Fruit fly (Drosophila melanogaster) whole organism, embryonic: ENCODE measurements around the gene Ufd1.

Experiments used
- Aef1 ChIP-seq: fragments of 200-800 bp; sonication (Bioruptor generic); IDR thresholded peaks from 3 replicates; pipeline ENCODE4 v1.3.6; 2022; ENCODE audit warnings: missing biosample characterization, missing genetic modification characterization
- Bdp1 ChIP-seq: fragments of 200-800 bp; sonication (Bioruptor generic); optimal IDR thresholded peaks from 3 replicates; lab custom pipeline; 2016; ENCODE audit warnings: missing biosample characterization, missing genetic modification characterization
- CG11085 ChIP-seq: fragments of 200-800 bp; sonication (Bioruptor generic); IDR thresholded peaks from 2 replicates; pipeline ENCODE4 v1.3.6; 2022; ENCODE audit warnings: missing biosample characterization, missing genetic modification characterization
- CG11723 ChIP-seq: fragments of 200-800 bp; sonication (Bioruptor generic); optimal IDR thresholded peaks from 2 replicates; lab custom pipeline; 2017; ENCODE audit warnings: missing biosample characterization, mild to moderate bottlenecking, missing genetic modification characterization
- CG12299 ChIP-seq: fragments of 200-800 bp; sonication (Bioruptor generic); optimal IDR thresholded peaks from 2 replicates; lab custom pipeline; 2018; ENCODE audit warnings: missing biosample characterization, mild to moderate bottlenecking, missing genetic modification characterization
- CG1233 ChIP-seq: fragments of 200-800 bp; sonication (Bioruptor generic); optimal IDR thresholded peaks from 4 replicates; lab custom pipeline; 2018; ENCODE audit warnings: missing biosample characterization, mild to moderate bottlenecking, missing genetic modification characterization
- CG12659 ChIP-seq: fragments of 200-800 bp; sonication (Bioruptor generic); optimal IDR thresholded peaks from 3 replicates; lab custom pipeline; 2017; ENCODE audit warnings: mild to moderate bottlenecking, missing biosample characterization, missing genetic modification reagents, missing genetic modification characterization
- CG12769 ChIP-seq: fragments of 200-800 bp; sonication (Bioruptor generic); optimal IDR thresholded peaks from 2 replicates; lab custom pipeline; 2019; ENCODE audit warnings: missing biosample characterization, mild to moderate bottlenecking, missing genetic modification characterization, moderate library complexity
- CG13424 ChIP-seq: fragments of 200-800 bp; sonication (Bioruptor generic); optimal IDR thresholded peaks from 2 replicates; lab custom pipeline; 2019; ENCODE audit warnings: missing biosample characterization, mild to moderate bottlenecking, missing genetic modification characterization, moderate library complexity
- CG13624 ChIP-seq: fragments of 200-800 bp; sonication (Bioruptor generic); optimal IDR thresholded peaks from 2 replicates; lab custom pipeline; 2016; ENCODE audit warnings: missing biosample characterization, missing genetic modification characterization
- CG13775 ChIP-seq: fragments of 200-800 bp; sonication (Bioruptor generic); optimal IDR thresholded peaks from 3 replicates; lab custom pipeline; 2017; ENCODE audit warnings: missing biosample characterization, mild to moderate bottlenecking, missing genetic modification characterization
- CG14014 ChIP-seq: fragments of 200-800 bp; sonication (Bioruptor generic); IDR thresholded peaks from 2 replicates; pipeline ENCODE4 v1.3.6; 2022; ENCODE audit warnings: missing biosample characterization, missing genetic modification characterization
- CG14667 ChIP-seq: fragments of 200-800 bp; sonication (Bioruptor generic); IDR thresholded peaks from 2 replicates; pipeline ENCODE4 v1.3.6; 2022; ENCODE audit warnings: missing biosample characterization, missing genetic modification characterization
- CG1603 ChIP-seq: fragments of 200-800 bp; sonication (Bioruptor generic); optimal IDR thresholded peaks from 2 replicates; lab custom pipeline; 2019; ENCODE audit warnings: missing biosample characterization, mild to moderate bottlenecking, missing genetic modification characterization, moderate library complexity
- CG17328 ChIP-seq: fragments of 200-800 bp; sonication (Bioruptor generic); IDR thresholded peaks from 2 replicates; pipeline ENCODE4 v1.3.6; 2022; ENCODE audit warnings: missing biosample characterization, missing genetic modification characterization
- CG17568 ChIP-seq: fragments of 200-800 bp; sonication (Bioruptor generic); optimal IDR thresholded peaks from 2 replicates; lab custom pipeline; 2018; ENCODE audit warnings: missing biosample characterization, mild to moderate bottlenecking, missing genetic modification characterization, moderate library complexity
- CG1832 ChIP-seq: fragments of 200-800 bp; sonication (Bioruptor generic); optimal IDR thresholded peaks from 2 replicates; lab custom pipeline; 2017; ENCODE audit warnings: missing biosample characterization, mild to moderate bottlenecking, missing genetic modification characterization, inconsistent platforms
- CG18476 ChIP-seq: fragments of 200-800 bp; sonication (Bioruptor generic); optimal IDR thresholded peaks from 2 replicates; lab custom pipeline; 2016; ENCODE audit warnings: missing biosample characterization, mild to moderate bottlenecking, missing genetic modification characterization
- CG32767 ChIP-seq: fragments of 200-800 bp; sonication (Bioruptor generic); IDR thresholded peaks from 2 replicates; pipeline ENCODE4 v1.3.6; 2022; ENCODE audit warnings: missing biosample characterization, missing genetic modification characterization
- CG33213 ChIP-seq: fragments of 200-800 bp; sonication (Bioruptor generic); optimal IDR thresholded peaks from 3 replicates; lab custom pipeline; 2016; ENCODE audit warnings: missing biosample characterization, missing genetic modification characterization
- CG4282 ChIP-seq: fragments of 200-800 bp; sonication (Bioruptor generic); optimal IDR thresholded peaks from 2 replicates; lab custom pipeline; 2016; ENCODE audit warnings: missing biosample characterization, missing genetic modification characterization
- CG4360 ChIP-seq: fragments of 200-800 bp; sonication (Bioruptor generic); IDR thresholded peaks from 2 replicates; pipeline ENCODE4 v1.3.6; 2022; ENCODE audit warnings: missing biosample characterization, missing genetic modification characterization
- CG6791 ChIP-seq: fragments of 200-800 bp; sonication (Bioruptor generic); IDR thresholded peaks from 3 replicates; pipeline ENCODE4 v1.3.6; 2022; ENCODE audit warnings: missing biosample characterization, missing genetic modification characterization; ENCODE audit not compliant: partially characterized antibody
- CG7963 ChIP-seq: fragments of 200-800 bp; sonication (Bioruptor generic); IDR thresholded peaks from 3 replicates; pipeline ENCODE4 v1.3.6; 2022; ENCODE audit warnings: missing biosample characterization, missing genetic modification characterization; ENCODE audit not compliant: partially characterized antibody
- CG9876 ChIP-seq: fragments of 200-800 bp; sonication (Bioruptor generic); optimal IDR thresholded peaks from 2 replicates; lab custom pipeline; 2016; ENCODE audit warnings: missing biosample characterization, missing genetic modification characterization
- CG9932 ChIP-seq: fragments of 200-800 bp; sonication (Bioruptor generic); IDR thresholded peaks from 2 replicates; pipeline ENCODE4 v1.3.6; 2022; ENCODE audit warnings: missing biosample characterization, missing genetic modification characterization
- D19B ChIP-seq: fragments of 200-800 bp; sonication (Bioruptor generic); optimal IDR thresholded peaks from 2 replicates; lab custom pipeline; 2017; ENCODE audit warnings: missing biosample characterization, mild to moderate bottlenecking, missing genetic modification characterization
- Dad ChIP-seq: fragments of 200-800 bp; sonication (Bioruptor generic); optimal IDR thresholded peaks from 3 replicates; lab custom pipeline; 2016; ENCODE audit warnings: missing biosample characterization, missing genetic modification characterization
- Dip2 ChIP-seq: fragments of 200-800 bp; sonication (Bioruptor generic); IDR thresholded peaks from 2 replicates; pipeline ENCODE4 v1.3.6; 2022; ENCODE audit warnings: missing biosample characterization, missing genetic modification characterization
- Elba2 ChIP-seq: fragments of 200-800 bp; sonication (Bioruptor generic); optimal IDR thresholded peaks from 3 replicates; lab custom pipeline; 2016; ENCODE audit warnings: missing biosample characterization, missing genetic modification characterization
- Ets65A ChIP-seq: fragments of 200-800 bp; sonication (Bioruptor generic); peaks from one replicate; lab custom pipeline; 2016; ENCODE audit warnings: missing biosample characterization, missing genetic modification characterization
- GATAe ChIP-seq: fragments of 200-800 bp; sonication (Bioruptor generic); conservative IDR thresholded peaks from 2 replicates; pipeline ENCODE4 v1.3.6; 2022; ENCODE audit warnings: missing biosample characterization, missing genetic modification characterization
- H2.0 ChIP-seq: fragments of 200-800 bp; sonication (Bioruptor generic); IDR thresholded peaks from 2 replicates; pipeline ENCODE4 v1.3.6; 2022; ENCODE audit warnings: missing biosample characterization, missing genetic modification characterization
- Lhr ChIP-seq: fragments of 200-800 bp; sonication (Bioruptor generic); optimal IDR thresholded peaks from 3 replicates; lab custom pipeline; 2017; ENCODE audit warnings: mild to moderate bottlenecking, missing biosample characterization, missing genetic modification reagents, missing genetic modification characterization
- MBD-R2 ChIP-seq: fragments of 200-800 bp; sonication (Bioruptor generic); IDR thresholded peaks from 2 replicates; pipeline ENCODE4 v1.3.6; 2022; ENCODE audit warnings: missing biosample characterization, missing genetic modification characterization
- NC2β ChIP-seq: fragments of 200-800 bp; sonication (Bioruptor generic); optimal IDR thresholded peaks from 2 replicates; lab custom pipeline; 2016; ENCODE audit warnings: missing biosample characterization, missing genetic modification characterization
- Stat92E ChIP-seq, 3 experiments: fragments of >200 bp in 2 of 3; fragments of 200-800 bp in 1 of 3; sonication (Bioruptor generic) in 1 of 3; optimal IDR thresholded peaks; 2 replicates each; lab custom pipeline; 2017 to 2019; ENCODE audit warnings: missing biosample characterization in 3 of 3, missing genetic modification characterization in 3 of 3, mild to moderate bottlenecking in 1 of 3, moderate library complexity in 1 of 3
- cato ChIP-seq: fragments of 200-800 bp; sonication (Bioruptor generic); optimal IDR thresholded peaks from 2 replicates; lab custom pipeline; 2016; ENCODE audit warnings: missing biosample characterization, missing genetic modification characterization, borderline replicate concordance
- cg ChIP-seq: fragments of 200-800 bp; sonication (Bioruptor generic); optimal IDR thresholded peaks from 3 replicates; lab custom pipeline; 2019; ENCODE audit warnings: missing biosample characterization, mild to moderate bottlenecking, missing genetic modification characterization, moderate library complexity
- chinmo ChIP-seq: fragments of 200-800 bp; sonication (Bioruptor generic); IDR thresholded peaks from 4 replicates; pipeline ENCODE4 v1.3.6; 2022; ENCODE audit warnings: missing biosample characterization, missing genetic modification characterization; ENCODE audit not compliant: partially characterized antibody
- chm ChIP-seq: fragments of 200-800 bp; sonication (Bioruptor generic); IDR thresholded peaks from 2 replicates; pipeline ENCODE4 v1.3.6; 2022; ENCODE audit warnings: missing biosample characterization, missing genetic modification characterization
- da ChIP-seq: fragments of 200-800 bp; sonication (Bioruptor generic); optimal IDR thresholded peaks from 2 replicates; lab custom pipeline; 2016; ENCODE audit warnings: missing biosample characterization, missing genetic modification characterization
- jumu ChIP-seq: fragments of 200-800 bp; sonication (Bioruptor generic); optimal IDR thresholded peaks from 3 replicates; lab custom pipeline; 2016; ENCODE audit warnings: missing biosample characterization, missing genetic modification characterization
- kah ChIP-seq: fragments of 200-800 bp; sonication (Bioruptor generic); optimal IDR thresholded peaks from 2 replicates; lab custom pipeline; 2018; ENCODE audit warnings: missing biosample characterization, mild to moderate bottlenecking, missing genetic modification characterization
- maf-S ChIP-seq: fragments of 200-800 bp; sonication (Bioruptor generic); optimal IDR thresholded peaks from 2 replicates; lab custom pipeline; 2016; ENCODE audit warnings: missing biosample characterization, missing genetic modification characterization
- oc ChIP-seq: fragments of 200-800 bp; sonication (Bioruptor generic); optimal IDR thresholded peaks from 2 replicates; lab custom pipeline; 2018; ENCODE audit warnings: missing biosample characterization, mild to moderate bottlenecking, missing genetic modification characterization, moderate library complexity
- p53 ChIP-seq: fragments of 200-800 bp; sonication (Bioruptor generic); optimal IDR thresholded peaks from 2 replicates; lab custom pipeline; 2016; ENCODE audit warnings: missing biosample characterization, missing genetic modification characterization
- pb ChIP-seq: fragments of 200-800 bp; sonication (Bioruptor generic); optimal IDR thresholded peaks from 3 replicates; lab custom pipeline; 2016; ENCODE audit warnings: missing biosample characterization, missing genetic modification characterization
- unpg ChIP-seq: fragments of 200-800 bp; sonication (Bioruptor generic); optimal IDR thresholded peaks from 3 replicates; lab custom pipeline; 2018; ENCODE audit warnings: missing biosample characterization, mild to moderate bottlenecking, missing genetic modification characterization, moderate library complexity
- vnd ChIP-seq: fragments of 200-800 bp; sonication (Bioruptor generic); IDR thresholded peaks from 3 replicates; pipeline ENCODE4 v1.3.6; 2022; ENCODE audit warnings: missing biosample characterization, missing genetic modification characterization; ENCODE audit not compliant: partially characterized antibody

Ufd1 gene

dm6 chr3L:11123088-11123487, at the start of gene Ufd1, which contains the start of gene NaPi-III (continued):
- TF ChIP-seq CG12659 (peak; percentile 89), CG12299 (tag; lab: Kevin White, UChicago) (no peak), jumu (GFP tag; lab: Kevin White, UChicago) (peak; percentile 79), unpg (GFP tag; lab: Kevin White, UChicago) (no peak), oc (tag; lab: Kevin White, UChicago) (no peak), CG1832 (no peak), CG32767 (GFP tag; lab: Robert Waterston, UW) (peak; percentile 57; the same call in 1 of the 2 replicates), CG11723 (GFP tag; lab: Kevin White, UChicago) (no peak), Dad (peak; percentile 59), p53 (peak; percentile 78), vnd (GFP tag; lab: Robert Waterston, UW) (peak; percentile 61; the same call in 2 of the 3 replicates), H2.0 (GFP tag; lab: Robert Waterston, UW) (0 out of 2 replicates have a peak, but pooled peaks have one; percentile 5), pb (GFP tag; lab: Kevin White, UChicago) (peak; percentile 10), cato (no peak), MBD-R2 (GFP tag; lab: Robert Waterston, UW) (peak; percentile 97), CG33213 (peak; percentile 84), CG4282 (GFP tag; lab: Kevin White, UChicago) (peak; percentile 36), Stat92E (GFP tag; optimal IDR thresholded peaks at IDR 0.05; lab: Kevin White, UChicago) (peak in 1 of 3 experiments; percentile 80), Bdp1 (GFP tag; lab: Kevin White, UChicago) (peak; percentile 16), maf-S (GFP tag; lab: Kevin White, UChicago) (peak; percentile 35), GATAe (GFP tag; lab: Robert Waterston, UW) (peak; percentile 50; the same call in 1 of the 2 replicates), D19B (GFP tag; lab: Kevin White, UChicago) (no peak), CG17328 (GFP tag; lab: Robert Waterston, UW) (no peak), Elba2 (peak; percentile 74), Aef1 (GFP tag; lab: Robert Waterston, UW) (peak; percentile 78), Lhr (GFP tag; lab: Kevin White, UChicago) (peak; percentile 98), CG12769 (tag; lab: Kevin White, UChicago) (peak; percentile 67), CG13424 (tag; lab: Kevin White, UChicago) (peak; percentile 23), CG9932 (GFP tag; lab: Robert Waterston, UW) (peak; percentile 71), CG4360 (GFP tag; lab: Robert Waterston, UW) (peak; percentile 82), CG11085 (GFP tag; lab: Robert Waterston, UW) (no peak), CG13775 (GFP tag; lab: Kevin White, UChicago) (peak; percentile 46), CG18476 (no peak), kah (GFP tag; lab: Kevin White, UChicago) (peak; percentile 94), da (GFP tag; lab: Kevin White, UChicago) (peak; percentile 39), CG13624 (GFP tag; lab: Kevin White, UChicago) (peak; percentile 68), CG7963 (GFP tag; lab: Robert Waterston, UW) (peak; percentile 68), Dip2 (GFP tag; lab: Robert Waterston, UW) (peak; percentile 86), CG14014 (0 out of 2 replicates have a peak, but pooled peaks have one; percentile 21), CG1603 (tag; lab: Kevin White, UChicago) (peak; percentile 94), NC2β (GFP tag; lab: Kevin White, UChicago) (peak; percentile 60), CG1233 (GFP tag; lab: Kevin White, UChicago) (no peak), Ets65A (GFP tag; lab: Kevin White, UChicago) (peak; percentile 88), CG6791 (GFP tag; lab: Robert Waterston, UW) (peak; percentile 90), CG14667 (GFP tag; lab: Robert Waterston, UW) (no peak), chm (peak; percentile 54; the same call in 1 of the 2 replicates), CG17568 (GFP tag; lab: Kevin White, UChicago) (no peak), cg (GFP tag; lab: Kevin White, UChicago) (no peak), chinmo (GFP tag; lab: Robert Waterston, UW) (peak; percentile 73; the same call in 1 of the 4 replicates), CG9876 (GFP tag; lab: Kevin White, UChicago) (peak; percentile 47)
